Fruit fly (Drosophila melanogaster): ENCODE measurements around the gene CG12470.

CG12470 gene

dm6 chrX:340809-341208, 33.3 kb downstream of the CG12470 start:
- TF ChIP-seq brk (GFP tag; optimal IDR thresholded peaks at IDR 0.05): no peak
- TF ChIP-seq CG9705 (GFP tag; optimal IDR thresholded peaks at IDR 0.05): no peak
- no peak for TF ChIP-seq dmrt93B (GFP tag; optimal IDR thresholded peaks at IDR 0.05)

- TF ChIP-seq Sp1 (GFP tag; optimal IDR thresholded peaks at IDR 0.05) (peak; percentile 51), dmrt93B (GFP tag; optimal IDR thresholded peaks at IDR 0.05) (no peak), Vsx2 (GFP tag; optimal IDR thresholded peaks at IDR 0.05; ENCODE audit: partially characterized antibody) (no peak), GATAd (GFP tag; optimal IDR thresholded peaks at IDR 0.05) (no peak), dsf (GFP tag; optimal IDR thresholded peaks at IDR 0.05; ENCODE audit: borderline replicate concordance) (no peak), Jra (GFP tag; optimal IDR thresholded peaks at IDR 0.05) (no peak), psq (GFP tag; optimal IDR thresholded peaks at IDR 0.05) (peak; percentile 46), Dfd (GFP tag; optimal IDR thresholded peaks at IDR 0.05) (no peak), brk (GFP tag; optimal IDR thresholded peaks at IDR 0.05) (no peak), Hr78 (GFP tag; optimal IDR thresholded peaks at IDR 0.05) (no peak), foxo (GFP tag; optimal IDR thresholded peaks at IDR 0.05) (peak in 1 of 2 experiments; percentile 49), jim (GFP tag; optimal IDR thresholded peaks at IDR 0.05) (no peak), ey (GFP tag; optimal IDR thresholded peaks at IDR 0.05) (no peak), rgr (GFP tag; optimal IDR thresholded peaks at IDR 0.05) (peak; percentile 42), sv (GFP tag; optimal IDR thresholded peaks at IDR 0.05) (no peak), Hnf4 (GFP tag; optimal IDR thresholded peaks at IDR 0.05) (no peak), OdsH (GFP tag; optimal IDR thresholded peaks at IDR 0.05) (peak; percentile 23), woc (GFP tag; optimal IDR thresholded peaks at IDR 0.05) (no peak), lola (GFP tag; optimal IDR thresholded peaks at IDR 0.05) (no peak), CrebA (GFP tag; optimal IDR thresholded peaks at IDR 0.05; ENCODE audit: borderline replicate concordance) (no peak), CG32264 (GFP tag; optimal IDR thresholded peaks at IDR 0.05) (no peak), Myc (optimal IDR thresholded peaks at IDR 0.05) (no peak), tai (GFP tag; optimal IDR thresholded peaks at IDR 0.05) (no peak), h (GFP tag; optimal IDR thresholded peaks at IDR 0.05) (peak; percentile 20), Rel (GFP tag; optimal IDR thresholded peaks at IDR 0.05) (no peak), Rel (tag; optimal IDR thresholded peaks at IDR 0.05) (no peak), HLH106 (tag; optimal IDR thresholded peaks at IDR 0.05) (peak; percentile 26), CG9705 (GFP tag; optimal IDR thresholded peaks at IDR 0.05) (no peak), fru (GFP tag; optimal IDR thresholded peaks at IDR 0.05) (peak; percentile 47), br (GFP tag; optimal IDR thresholded peaks at IDR 0.05) (no peak), N (GFP tag; optimal IDR thresholded peaks at IDR 0.05) (no peak), usp (GFP tag; optimal IDR thresholded peaks at IDR 0.05) (no peak), pan (optimal IDR thresholded peaks at IDR 0.05) (no peak)
Measured at dm6 chrX:342422-343169, 35.1 kb downstream of the CG12470 start.

DNA sequence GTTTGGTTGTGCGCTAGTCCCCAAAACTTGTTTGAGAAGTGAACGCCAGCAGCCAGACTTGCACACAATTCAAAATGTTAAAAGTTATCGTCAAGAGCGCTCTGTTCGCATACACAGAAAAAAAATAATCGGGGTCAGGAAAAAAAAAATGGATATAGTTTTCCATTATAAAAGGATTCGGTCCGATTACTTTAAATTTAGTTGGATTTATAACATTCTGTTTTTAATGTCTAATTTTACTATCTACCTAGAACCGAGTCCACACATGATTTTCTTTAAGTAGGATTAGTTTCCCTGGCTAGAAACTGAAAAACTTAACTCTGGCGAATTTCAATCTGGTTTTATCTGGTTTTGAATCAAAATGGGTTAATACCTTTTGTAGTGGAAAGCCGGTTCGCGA, 37.8 kb downstream of the CG12470 start:
- peak; percentile 22 for TF ChIP-seq OdsH (GFP tag; optimal IDR thresholded peaks at IDR 0.05)
- peak; percentile 17 for TF ChIP-seq HLH106 (tag; optimal IDR thresholded peaks at IDR 0.05)
- peak; percentile 1 for TF ChIP-seq woc (GFP tag; optimal IDR thresholded peaks at IDR 0.05)
- TF ChIP-seq usp (GFP tag; optimal IDR thresholded peaks at IDR 0.05): no peak
- TF ChIP-seq Sp1 (GFP tag; optimal IDR thresholded peaks at IDR 0.05): peak; percentile 29
- TF ChIP-seq ey (GFP tag; optimal IDR thresholded peaks at IDR 0.05): peak; percentile 35
- TF ChIP-seq Rel (GFP tag; optimal IDR thresholded peaks at IDR 0.05): no peak
- no peak for TF ChIP-seq Rel (tag; optimal IDR thresholded peaks at IDR 0.05)
- no peak for TF ChIP-seq sv (GFP tag; optimal IDR thresholded peaks at IDR 0.05)
- TF ChIP-seq rgr (GFP tag; optimal IDR thresholded peaks at IDR 0.05): peak; percentile 43
- peak; percentile 34 for TF ChIP-seq fru (GFP tag; optimal IDR thresholded peaks at IDR 0.05)
- no peak for TF ChIP-seq CrebA (GFP tag; optimal IDR thresholded peaks at IDR 0.05; ENCODE audit: borderline replicate concordance)
- TF ChIP-seq Hnf4 (GFP tag; optimal IDR thresholded peaks at IDR 0.05): peak; percentile 38
- peak; percentile 10 for TF ChIP-seq sage (GFP tag; optimal IDR thresholded peaks at IDR 0.05)
- TF ChIP-seq Hr78 (GFP tag; optimal IDR thresholded peaks at IDR 0.05): no peak
- peak in 1 of 2 experiments; percentile 47 for TF ChIP-seq foxo (GFP tag; optimal IDR thresholded peaks at IDR 0.05)
- no peak for TF ChIP-seq lola (GFP tag; optimal IDR thresholded peaks at IDR 0.05)
- TF ChIP-seq dl (GFP tag; optimal IDR thresholded peaks at IDR 0.05; ENCODE audit: insufficient read depth in 1 of 2, partially characterized antibody in 2 of 2): no peak
- peak; percentile 41 for TF ChIP-seq h (GFP tag; optimal IDR thresholded peaks at IDR 0.05)
- no peak for TF ChIP-seq Dif (GFP tag; optimal IDR thresholded peaks at IDR 0.05; ENCODE audit: partially characterized antibody)
- peak; percentile 28 for TF ChIP-seq br (GFP tag; optimal IDR thresholded peaks at IDR 0.05)
- TF ChIP-seq psq (GFP tag; optimal IDR thresholded peaks at IDR 0.05): peak; percentile 16
- no peak for TF ChIP-seq Vsx2 (GFP tag; optimal IDR thresholded peaks at IDR 0.05; ENCODE audit: partially characterized antibody)
- no peak for TF ChIP-seq pan (optimal IDR thresholded peaks at IDR 0.05)
- TF ChIP-seq N (GFP tag; optimal IDR thresholded peaks at IDR 0.05): no peak
- TF ChIP-seq Jra (GFP tag; optimal IDR thresholded peaks at IDR 0.05): no peak

Data from whole organism, wandering third instar larva.